Fruit fly (Drosophila melanogaster) S2 (cell line): ENCODE data around the gene CG6901.

Experiments
- CG8478 ChIP-seq: fragments of >200 bp; optimal IDR thresholded peaks from 2 replicates; lab custom pipeline; 2018
- CTCF ChIP-seq, 2 experiments: fragments of >200 bp; optimal IDR thresholded peaks; 2 replicates each; lab custom pipeline; 2018

The CG6901 gene

DNA sequence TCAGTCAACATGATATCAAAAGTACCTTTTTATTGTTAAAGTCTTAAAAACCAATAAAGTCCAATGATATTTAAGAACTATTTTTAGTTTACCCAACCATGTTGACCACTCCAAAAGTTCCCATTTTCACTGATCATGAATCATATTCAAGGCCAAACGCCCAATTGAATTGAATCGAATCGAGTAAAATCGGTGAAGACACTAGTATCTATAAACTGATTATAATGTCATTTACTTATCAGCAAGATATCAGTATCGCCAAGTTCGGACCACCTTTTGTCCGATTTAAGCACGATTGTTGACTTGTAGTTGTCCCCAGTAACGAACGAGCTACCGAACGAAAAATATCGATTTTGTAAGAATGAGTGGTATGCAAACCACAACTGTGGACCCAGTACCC is at the start of gene CG6901:
Gene CG6901 (plus strand): TSS at position 323 of the 400 bp plus-strand sequence.
- TF ChIP-seq CG8478 (lab: Kevin White, UChicago) (no peak), CTCF (optimal IDR thresholded peaks at IDR 0.05; lab: Kevin White, UChicago) (no peak)

DNA sequence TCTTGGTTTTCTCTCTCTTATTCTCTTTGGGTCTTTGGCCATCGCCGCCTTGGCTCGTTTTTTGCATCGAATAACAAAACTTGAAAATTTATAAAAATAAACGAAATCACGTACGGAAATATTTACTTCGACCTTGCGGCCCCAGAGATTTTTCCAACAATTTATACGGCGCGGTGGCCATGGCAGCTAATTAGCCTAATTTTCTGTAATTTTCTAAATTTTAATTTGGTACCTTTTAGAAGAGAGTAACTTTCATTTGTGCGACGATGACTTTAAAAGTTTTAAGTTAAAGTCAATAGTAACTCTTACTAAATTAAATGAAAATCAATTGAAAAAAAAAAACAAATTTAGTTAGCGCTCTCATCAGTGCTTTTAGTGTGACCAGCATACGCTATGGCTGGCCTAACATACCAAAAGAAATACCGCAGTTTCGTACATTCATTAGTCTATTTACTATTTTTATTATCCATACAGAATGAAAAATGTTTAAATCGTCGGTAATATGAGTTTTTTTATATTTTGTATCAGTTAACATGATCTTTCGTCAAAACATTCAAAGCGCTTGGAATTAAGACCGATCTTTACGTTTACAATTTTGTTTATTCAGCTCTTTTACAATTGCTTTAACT is 49.6 kb upstream of the CG6901 start:
- TF ChIP-seq CG8478 (lab: Kevin White, UChicago) (no peak), CTCF (optimal IDR thresholded peaks at IDR 0.05; lab: Kevin White, UChicago) (no peak)

DNA sequence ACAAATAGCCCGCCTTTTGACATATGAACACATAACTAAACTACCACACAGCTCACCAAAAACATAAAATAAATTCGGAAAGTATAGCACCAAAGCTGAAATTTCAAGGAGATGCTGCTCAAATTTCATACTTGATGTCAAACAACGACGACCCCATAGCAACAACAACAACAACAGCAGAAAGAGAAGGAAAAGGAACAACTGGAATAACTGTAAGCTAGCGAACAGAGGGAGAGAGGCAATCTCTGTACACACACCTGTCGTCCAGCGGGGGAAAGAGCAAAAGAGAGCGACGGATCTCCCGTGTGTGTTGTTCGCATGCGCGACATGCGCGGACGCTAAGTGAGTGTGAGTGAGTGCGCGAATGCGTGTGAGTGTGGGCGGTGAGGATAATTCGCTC is 48.7 kb upstream of the CG6901 start:
- no peak for TF ChIP-seq CG8478 (lab: Kevin White, UChicago)

DNA sequence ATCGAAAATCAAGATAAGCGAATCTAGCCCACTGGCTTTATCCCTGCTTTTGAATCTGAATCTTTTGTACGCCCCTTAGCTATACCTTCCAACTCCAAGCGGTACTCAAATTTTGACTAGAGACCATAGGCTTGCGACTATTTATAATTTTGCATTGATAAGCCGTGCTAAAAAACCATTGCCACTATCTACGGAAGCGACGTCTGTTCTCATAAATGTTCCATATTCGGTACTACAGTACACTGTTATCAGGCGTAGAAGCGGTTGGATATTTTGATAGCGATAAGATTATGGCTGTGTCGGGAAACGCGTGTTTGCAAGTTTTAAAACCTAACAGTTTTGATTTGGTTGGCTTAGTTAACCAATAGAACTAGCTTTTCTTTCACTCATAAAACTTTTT is 47.9 kb upstream of the CG6901 start:
- TF ChIP-seq CG8478 (lab: Kevin White, UChicago) (no peak), CTCF (optimal IDR thresholded peaks at IDR 0.05; lab: Kevin White, UChicago) (no peak)

DNA sequence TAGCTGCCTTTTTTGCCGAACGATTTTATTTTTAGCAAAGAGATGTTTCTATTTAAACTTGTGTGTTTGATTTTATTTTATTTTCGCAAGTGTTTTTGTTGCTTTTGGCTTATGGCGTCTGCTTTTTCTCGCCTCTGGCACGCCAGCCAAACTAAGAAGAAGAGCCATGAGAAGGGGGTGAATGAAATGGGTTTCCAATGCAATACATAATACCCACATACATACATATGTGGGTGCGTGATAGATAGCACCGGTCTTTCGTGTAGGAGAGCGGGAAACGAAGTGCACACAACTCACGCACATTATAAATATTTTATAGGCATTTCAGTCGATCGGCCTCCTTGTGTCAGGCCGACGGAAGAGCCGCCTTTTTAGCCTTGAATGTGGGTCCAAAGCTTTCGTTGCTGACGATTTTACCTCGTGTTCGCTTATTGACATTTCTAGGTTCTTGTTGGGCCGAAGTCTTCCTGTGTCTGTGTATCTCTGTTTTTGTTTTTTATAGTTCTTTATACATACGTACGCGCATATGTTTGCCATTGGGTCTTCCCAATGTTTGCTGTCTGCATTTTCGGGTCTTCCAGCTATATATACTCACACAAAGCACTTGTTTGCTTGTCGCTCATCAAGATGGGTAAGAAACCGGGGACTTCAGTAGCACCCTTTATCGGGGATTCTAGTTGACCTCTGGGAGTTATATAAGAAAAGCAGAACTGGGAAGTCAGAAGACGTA is 47.2 kb upstream of the CG6901 start:
- no peak for TF ChIP-seq CG8478 (lab: Kevin White, UChicago)
- TF ChIP-seq CTCF (optimal IDR thresholded peaks at IDR 0.05; lab: Kevin White, UChicago) = no peak

DNA sequence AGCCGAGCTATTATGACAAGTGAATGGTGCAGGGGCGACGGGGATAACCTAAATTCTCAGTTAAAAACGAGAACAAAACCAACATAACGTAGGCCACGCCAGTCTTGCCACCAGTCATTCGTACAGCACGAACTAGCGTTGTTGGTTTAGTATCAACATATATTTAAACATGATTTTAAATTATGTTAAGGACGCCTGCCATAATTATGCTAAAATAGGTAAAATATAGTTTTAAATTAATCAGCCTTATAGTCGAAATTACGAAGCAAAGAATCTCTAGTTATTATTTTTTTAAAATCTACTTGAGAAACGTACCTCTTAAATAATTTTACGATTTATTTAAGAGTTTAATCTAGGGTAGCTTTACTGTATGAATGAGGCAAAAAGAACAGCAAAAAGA is 46.2 kb upstream of the CG6901 start:
- TF ChIP-seq CTCF (optimal IDR thresholded peaks at IDR 0.05; lab: Kevin White, UChicago) (no peak), CG8478 (lab: Kevin White, UChicago) (no peak)

DNA sequence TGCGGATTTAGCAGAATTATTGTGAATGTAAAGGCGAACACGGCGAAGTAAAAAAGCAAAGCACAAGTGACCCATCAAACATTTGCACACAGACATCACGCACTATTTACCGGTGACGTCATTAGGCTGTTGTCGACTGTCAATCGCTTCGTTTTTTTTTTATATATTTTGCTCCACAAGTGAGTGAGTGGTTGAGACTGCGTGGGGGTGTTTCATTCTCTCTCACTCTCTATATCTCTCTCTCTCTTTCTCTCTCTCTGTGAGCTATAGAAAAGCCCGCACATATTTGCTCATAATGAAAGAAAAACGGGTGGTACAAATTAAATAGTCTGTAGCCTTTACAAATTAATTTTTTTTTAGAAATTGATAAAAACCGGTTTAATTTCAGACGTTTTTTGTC is 45.7 kb upstream of the CG6901 start:
- no peak for TF ChIP-seq CTCF (optimal IDR thresholded peaks at IDR 0.05; lab: Kevin White, UChicago)
- no peak for TF ChIP-seq CG8478 (lab: Kevin White, UChicago)

DNA sequence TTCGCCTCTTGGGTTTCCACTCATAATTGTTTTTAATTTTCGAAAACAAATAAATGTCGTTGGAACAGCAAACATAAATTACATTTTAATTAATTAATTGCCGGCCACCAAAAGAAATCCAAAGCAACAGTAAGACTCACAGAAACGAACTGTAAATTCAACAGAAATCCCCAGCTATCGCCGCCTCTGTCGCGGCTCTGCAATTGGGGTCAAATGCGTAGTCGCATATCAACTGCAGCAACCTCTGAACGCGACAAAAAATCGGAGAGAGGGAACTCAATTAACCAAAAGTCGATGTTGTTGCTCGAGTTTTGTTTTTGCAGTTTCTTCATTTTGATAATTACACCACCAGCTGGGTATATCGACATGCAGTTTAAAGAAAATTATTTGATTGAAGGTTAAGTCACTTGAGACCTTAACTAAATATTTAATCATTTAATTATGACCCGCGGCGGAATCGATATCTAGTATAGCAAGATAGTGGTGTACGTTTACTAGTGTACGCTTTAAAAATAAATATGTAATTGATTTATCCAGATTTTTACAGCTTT is 43.8 kb upstream of the CG6901 start:
- TF ChIP-seq CTCF (optimal IDR thresholded peaks at IDR 0.05; lab: Kevin White, UChicago) (no peak), CG8478 (lab: Kevin White, UChicago) (no peak)

DNA sequence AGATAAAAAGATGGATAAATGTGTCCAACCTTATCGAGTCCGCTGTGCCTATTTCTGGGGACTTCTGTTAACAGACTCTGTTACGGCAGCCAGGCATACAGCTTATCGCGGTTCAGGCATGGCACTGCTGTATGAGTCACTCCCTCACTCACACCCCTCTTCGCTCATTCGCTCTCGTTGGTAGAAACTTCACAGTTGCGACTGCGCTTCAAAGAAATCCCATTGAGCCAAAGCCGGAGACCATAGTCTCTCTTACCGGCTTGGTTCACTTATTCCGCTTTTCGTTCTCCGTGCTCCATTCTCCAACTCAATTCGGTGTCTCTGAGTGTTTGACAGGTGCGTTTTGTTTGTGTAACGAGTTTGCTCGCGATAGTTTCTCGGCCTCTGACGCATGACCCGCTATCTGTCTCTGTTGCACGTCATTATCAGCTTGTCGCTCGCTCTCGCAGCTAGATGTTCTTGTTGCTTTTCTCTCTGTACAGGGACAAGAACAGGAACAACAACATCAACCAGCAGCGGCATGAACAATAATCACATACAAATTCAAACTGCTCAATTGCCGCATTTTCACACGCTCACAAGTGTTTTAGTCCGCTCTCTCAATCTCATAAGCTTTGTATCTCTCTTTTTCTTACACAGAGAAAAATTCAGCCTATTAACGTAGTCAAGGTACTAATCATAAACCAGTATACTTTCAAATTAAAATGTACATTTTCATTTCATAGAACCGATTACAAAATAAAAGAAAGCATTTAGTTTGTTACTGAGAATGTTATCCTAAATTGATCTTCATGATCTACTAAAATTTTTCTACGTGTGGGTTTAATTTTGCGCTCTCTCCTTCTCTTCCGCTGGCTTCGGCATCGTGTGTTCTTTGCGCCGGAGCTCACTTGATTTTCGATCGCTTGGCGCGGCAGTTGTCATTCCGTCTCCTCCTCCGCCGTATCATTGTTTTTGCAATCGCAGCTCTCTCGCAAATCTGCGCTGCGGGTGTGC is 42.9 kb upstream of the CG6901 start:
- TF ChIP-seq CG8478 (lab: Kevin White, UChicago) (no peak), CTCF (optimal IDR thresholded peaks at IDR 0.05; lab: Kevin White, UChicago) (no peak)

DNA sequence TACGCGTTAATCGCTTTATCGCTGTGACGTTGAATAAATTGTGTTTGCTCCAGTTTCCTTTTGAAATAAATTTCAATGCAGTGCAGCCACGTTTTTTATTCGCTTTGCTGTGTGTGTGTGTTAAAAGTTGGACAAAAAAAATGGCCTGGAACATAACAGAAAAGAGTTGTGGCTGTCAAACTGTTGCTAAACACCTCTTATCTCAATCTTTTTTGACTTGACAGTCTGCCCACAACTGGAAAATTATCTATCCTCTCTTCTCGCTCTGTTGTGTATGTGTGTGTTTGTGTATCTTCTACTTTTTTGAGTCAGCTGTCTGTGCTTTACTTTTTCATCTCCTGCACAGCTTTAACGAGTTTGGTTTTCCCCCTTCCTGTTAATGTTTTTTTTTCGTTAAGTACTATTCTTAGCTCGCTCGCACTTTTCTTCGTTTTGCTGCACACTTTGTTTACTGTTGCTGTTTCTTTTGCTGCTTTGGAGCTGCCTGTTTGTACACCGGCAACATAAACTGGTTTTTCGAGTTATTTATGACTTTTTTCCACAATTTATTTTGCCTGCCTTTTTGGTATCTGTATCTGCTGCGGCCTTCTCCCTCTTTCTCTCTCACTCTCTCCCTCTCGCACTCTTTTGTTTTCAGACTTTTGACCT is 42.1 kb upstream of the CG6901 start:
- TF ChIP-seq CTCF (optimal IDR thresholded peaks at IDR 0.05; lab: Kevin White, UChicago) (no peak), CG8478 (lab: Kevin White, UChicago) (no peak)

DNA sequence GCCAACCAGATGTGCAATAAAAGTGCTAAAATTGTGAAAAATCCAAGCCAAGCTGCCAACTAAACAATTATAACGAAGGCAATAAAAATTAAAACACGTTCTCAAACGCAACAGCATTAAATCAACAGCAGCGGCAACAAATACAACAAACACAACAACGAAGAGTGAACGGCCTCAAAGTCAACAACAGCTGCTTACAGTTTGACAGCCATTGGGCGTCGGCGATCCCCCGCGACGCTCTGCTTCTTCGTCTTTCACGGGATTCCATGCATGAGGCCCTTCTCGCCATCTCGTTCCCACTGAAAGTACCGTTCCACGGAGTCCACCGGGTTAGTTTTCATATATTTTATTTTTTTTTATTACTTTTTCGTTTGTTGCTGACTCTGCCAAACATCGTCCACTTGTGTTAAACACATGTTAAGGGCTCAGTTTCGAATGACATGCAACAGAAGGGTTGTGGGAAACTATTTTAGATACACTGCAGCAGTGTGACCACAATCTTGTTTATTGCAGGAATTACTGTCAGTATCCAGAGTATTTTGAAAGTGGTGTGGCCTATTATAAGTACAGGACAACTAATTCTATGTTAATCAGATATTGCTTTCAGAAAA is 41.0 kb upstream of the CG6901 start:
- TF ChIP-seq CG8478 (lab: Kevin White, UChicago) = no peak
- TF ChIP-seq CTCF (optimal IDR thresholded peaks at IDR 0.05; lab: Kevin White, UChicago) = peak in 1 of 2 experiments; percentile 8

DNA sequence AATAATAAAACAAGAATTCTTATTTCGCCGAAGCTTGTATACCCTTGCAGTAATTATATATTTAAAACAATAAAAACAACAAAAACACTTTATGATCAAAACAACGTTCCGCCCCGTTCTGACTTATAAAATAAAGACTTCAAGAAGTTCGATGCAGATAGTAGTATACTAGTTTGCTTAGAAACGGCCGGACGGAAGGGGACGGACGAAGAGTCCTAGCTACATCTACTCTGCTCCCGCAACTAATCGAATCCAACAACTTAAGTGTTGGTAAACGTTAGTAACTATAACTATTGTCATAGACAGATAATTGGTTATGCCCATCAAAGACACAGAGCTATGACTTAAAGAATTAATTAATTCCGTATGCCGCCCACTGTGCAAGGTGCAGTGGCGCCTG is 38.7 kb upstream of the CG6901 start:
- TF ChIP-seq CG8478 (lab: Kevin White, UChicago) (no peak), CTCF (optimal IDR thresholded peaks at IDR 0.05; lab: Kevin White, UChicago) (no peak)

DNA sequence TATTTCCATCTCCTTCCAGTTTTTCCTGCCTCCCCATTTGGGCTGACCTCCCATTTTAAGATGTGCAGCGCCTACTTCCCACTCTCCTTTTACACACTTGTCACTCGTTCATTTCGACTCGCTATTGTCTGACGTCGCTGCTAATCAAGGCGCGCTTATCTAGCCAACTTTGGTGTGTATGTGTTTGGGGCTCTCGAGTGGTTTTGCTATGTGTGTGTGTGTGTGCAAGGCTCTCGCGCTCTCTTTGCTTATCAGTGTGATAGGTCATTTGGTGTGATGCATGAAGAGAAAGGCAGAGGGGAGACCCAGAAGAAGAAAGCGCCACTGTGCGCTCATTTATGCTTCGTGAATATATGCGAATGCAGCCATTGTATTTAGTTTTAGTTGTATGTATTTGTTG is 38.3 kb upstream of the CG6901 start:
- TF ChIP-seq CTCF (optimal IDR thresholded peaks at IDR 0.05; lab: Kevin White, UChicago) (no peak), CG8478 (lab: Kevin White, UChicago) (no peak)
